Worm (Caenorhabditis elegans) whole organism, mixed stage, embryonic: ENCODE results near the gene T14G12.11.

ENCODE experiments used
- bed-3 ChIP-seq: fragments of 200-800 bp; sonication (Bioruptor generic); optimal IDR thresholded peaks from 3 replicates; lab custom pipeline; 2018; ENCODE audit warnings: mild to moderate bottlenecking, missing genetic modification characterization, moderate library complexity, missing compliant biosample characterization
- blmp-1 ChIP-seq: fragments of 150-350 bp; optimal IDR thresholded peaks from 2 replicates; lab custom pipeline; 2014; ENCODE audit warnings: missing biosample characterization, missing genetic modification characterization
- ceh-39 ChIP-seq: fragments of 150-350 bp; optimal IDR thresholded peaks from 2 replicates; lab custom pipeline; 2014; ENCODE audit warnings: missing biosample characterization, missing genetic modification characterization
- ceh-43 ChIP-seq: fragments of 200-800 bp; sonication (Bioruptor generic); optimal IDR thresholded peaks from 2 replicates; lab custom pipeline; 2018; ENCODE audit warnings: mild to moderate bottlenecking, missing genetic modification characterization, moderate library complexity, missing compliant biosample characterization
- ceh-83 ChIP-seq: fragments of 200-800 bp; sonication (Bioruptor generic); optimal IDR thresholded peaks from 2 replicates; lab custom pipeline; 2018; ENCODE audit warnings: mild to moderate bottlenecking, missing genetic modification characterization, missing compliant biosample characterization
- ces-1 ChIP-seq: fragments of 150-350 bp; optimal IDR thresholded peaks from 2 replicates; lab custom pipeline; 2014; ENCODE audit warnings: missing biosample characterization, missing genetic modification reagents, missing genetic modification characterization
- drap-1 ChIP-seq: fragments of 200-800 bp; sonication (Bioruptor generic); optimal IDR thresholded peaks from 3 replicates; lab custom pipeline; 2018; ENCODE audit warnings: mild to moderate bottlenecking, missing genetic modification characterization, missing compliant biosample characterization
- elt-1 ChIP-seq: sonication (generic microtip); optimal IDR thresholded peaks from 2 replicates; lab custom pipeline; 2017; ENCODE audit warnings: missing genetic modification characterization, mild to moderate bottlenecking, missing compliant biosample characterization, antibody characterized with exemption, moderate library complexity, borderline replicate concordance; ENCODE audit not compliant: insufficient read depth
- flh-1 ChIP-seq: fragments of 200-800 bp; sonication (Bioruptor generic); optimal IDR thresholded peaks from 2 replicates; lab custom pipeline; 2018; ENCODE audit warnings: mild to moderate bottlenecking, missing genetic modification characterization, moderate library complexity, missing compliant biosample characterization
- ham-2 ChIP-seq: fragments of 200-800 bp; sonication (Bioruptor generic); optimal IDR thresholded peaks from 2 replicates; lab custom pipeline; 2018; ENCODE audit warnings: mild to moderate bottlenecking, missing genetic modification characterization, missing compliant biosample characterization
- hlh-1 ChIP-seq: fragments of 150-350 bp; optimal IDR thresholded peaks from 2 replicates; lab custom pipeline; 2014; ENCODE audit warnings: missing biosample characterization, missing genetic modification reagents, missing genetic modification characterization
- mab-5 ChIP-seq: fragments of 150-350 bp; optimal IDR thresholded peaks from 2 replicates; lab custom pipeline; 2014; ENCODE audit warnings: missing biosample characterization, missing genetic modification characterization
- mep-1 ChIP-seq: fragments of 150-350 bp; optimal IDR thresholded peaks from 2 replicates; lab custom pipeline; 2017; ENCODE audit warnings: missing biosample characterization, missing genetic modification reagents, missing genetic modification characterization, inconsistent platforms
- mls-2 ChIP-seq: sonication (generic microtip); optimal IDR thresholded peaks from 2 replicates; lab custom pipeline; 2016; ENCODE audit warnings: mild to moderate bottlenecking, missing genetic modification characterization, moderate library complexity, missing compliant biosample characterization
- nhr-2 ChIP-seq: fragments of 150-350 bp; optimal IDR thresholded peaks from 2 replicates; lab custom pipeline; 2014; ENCODE audit warnings: missing biosample characterization, missing genetic modification characterization
- nhr-237 ChIP-seq: fragments of 150-350 bp; optimal IDR thresholded peaks from 2 replicates; lab custom pipeline; 2014; ENCODE audit warnings: missing biosample characterization, missing genetic modification characterization
- nhr-28 ChIP-seq: fragments of 150-350 bp; optimal IDR thresholded peaks from 2 replicates; lab custom pipeline; 2014; ENCODE audit warnings: missing biosample characterization, missing genetic modification characterization
- pha-4 ChIP-seq: fragments of 150-350 bp; optimal IDR thresholded peaks from 2 replicates; lab custom pipeline; 2018; ENCODE audit warnings: missing biosample characterization, missing genetic modification reagents, missing genetic modification characterization
- sem-2 ChIP-seq: fragments of 200-800 bp; sonication (Bioruptor generic); optimal IDR thresholded peaks from 2 replicates; lab custom pipeline; 2018; ENCODE audit warnings: mild to moderate bottlenecking, missing genetic modification characterization, missing compliant biosample characterization
- sptf-1 ChIP-seq: sonication (generic microtip); optimal IDR thresholded peaks from 2 replicates; lab custom pipeline; 2017; ENCODE audit warnings: mild to moderate bottlenecking, missing genetic modification characterization, moderate library complexity, missing compliant biosample characterization
- unc-120 ChIP-seq: sonication (generic microtip); optimal IDR thresholded peaks from 2 replicates; lab custom pipeline; 2017; ENCODE audit warnings: missing genetic modification characterization, missing compliant biosample characterization; ENCODE audit not compliant: poor library complexity, severe bottlenecking
- unc-62 ChIP-seq: fragments of 150-350 bp; optimal IDR thresholded peaks from 2 replicates; lab custom pipeline; 2014; ENCODE audit warnings: missing biosample characterization, missing genetic modification reagents, missing genetic modification characterization
- zip-8 ChIP-seq: fragments of 150-350 bp; optimal IDR thresholded peaks from 2 replicates; lab custom pipeline; 2014; ENCODE audit warnings: missing biosample characterization, missing genetic modification characterization
- ztf-11 ChIP-seq: fragments of 150-350 bp; optimal IDR thresholded peaks from 2 replicates; lab custom pipeline; 2014; ENCODE audit warnings: missing biosample characterization, missing genetic modification characterization

The T14G12.11 gene

DNA sequence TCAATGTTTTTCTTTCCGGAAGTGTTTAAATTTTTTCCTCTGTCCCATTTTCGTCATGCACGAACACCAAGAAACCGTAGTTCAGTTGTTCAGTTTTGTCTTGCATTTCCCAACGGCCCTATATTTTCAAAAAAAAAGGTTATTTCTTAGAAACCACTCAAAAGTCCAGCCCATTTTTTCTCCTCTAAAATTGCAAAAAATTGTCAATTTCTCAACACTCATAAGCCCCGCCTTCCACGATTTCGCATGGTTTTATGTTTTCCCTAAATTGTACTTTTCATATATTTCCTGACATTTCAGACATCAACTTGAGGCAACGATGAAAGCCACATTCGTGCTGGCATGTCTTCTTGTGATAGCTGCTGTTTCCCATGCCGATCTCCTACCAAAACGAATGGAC lies 35.1 kb downstream of the T14G12.11 start, which contains the start of gene nlp-1:
nlp-1 (plus strand) TSS at position 301 of the 400 bp plus-strand sequence.
- TF ChIP-seq ceh-43 (GFP tag; lab: Kevin White, UChicago) (no peak), nhr-2 (tag; lab: Kevin White, UChicago) (no peak), ztf-11 (tag; lab: Kevin White, UChicago) (no peak), mls-2 (tag; lab: Kevin White, UChicago) (no peak), drap-1 (GFP tag; lab: Kevin White, UChicago) (no peak), ces-1 (GFP tag; lab: Kevin White, UChicago) (no peak), bed-3 (GFP tag; lab: Kevin White, UChicago) (no peak)

DNA sequence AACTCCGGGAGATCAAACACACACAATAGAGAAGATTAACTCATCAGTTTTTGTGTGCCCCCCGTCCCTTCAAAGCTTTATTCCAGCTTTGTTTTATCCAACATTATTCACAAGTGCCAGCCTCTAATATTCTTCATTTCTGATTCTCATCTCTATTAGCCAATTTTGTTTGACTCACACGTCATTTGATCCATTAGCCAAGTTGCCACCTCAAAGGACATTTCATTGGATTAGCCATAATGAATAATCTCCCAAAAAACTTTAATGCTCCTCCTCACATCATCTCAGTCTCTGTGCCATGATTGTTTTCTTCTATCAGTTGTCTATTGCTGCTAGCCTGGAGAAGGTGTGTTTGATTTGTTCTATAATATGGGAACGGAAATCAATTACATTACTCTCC lies 36.9 kb downstream of the T14G12.11 start:
- TF ChIP-seq blmp-1 (tag; lab: Kevin White, UChicago) (no peak), flh-1 (no peak), unc-62 (no peak), mls-2 (tag; lab: Kevin White, UChicago) (no peak), zip-8 (tag; lab: Kevin White, UChicago) (no peak), ceh-39 (no peak), hlh-1 (tag; lab: Kevin White, UChicago) (no peak), mep-1 (tag; lab: Kevin White, UChicago) (no peak), nhr-28 (tag; lab: Kevin White, UChicago) (no peak), elt-1 (tag; lab: Kevin White, UChicago) (no peak), mab-5 (tag; lab: Kevin White, UChicago) (no peak), pha-4 (no peak)

DNA sequence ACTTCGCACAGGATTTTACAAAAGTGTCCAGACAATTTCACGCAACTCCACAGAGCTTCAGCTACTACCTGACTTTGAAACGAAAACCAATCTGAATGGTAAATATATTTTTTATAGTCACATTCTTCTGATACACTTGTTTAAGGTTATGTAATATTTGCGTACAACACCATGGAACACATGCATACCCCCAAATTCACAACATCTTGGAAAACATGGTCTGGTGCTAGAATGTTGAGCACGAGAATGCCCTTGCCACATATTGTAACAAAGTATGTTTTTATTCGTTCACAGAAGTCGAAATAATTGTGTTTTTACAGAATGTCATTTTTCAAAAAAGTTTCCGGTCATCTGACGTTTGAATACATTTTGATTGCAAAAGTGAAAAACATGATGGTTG lies 46.5 kb downstream of the T14G12.11 start:
- TF ChIP-seq elt-1 (tag; lab: Kevin White, UChicago) (no peak), unc-62 (no peak), nhr-237 (tag; lab: Kevin White, UChicago) (no peak), flh-1 (no peak), sem-2 (GFP tag; lab: Kevin White, UChicago) (no peak), ceh-83 (GFP tag; lab: Kevin White, UChicago) (no peak), nhr-2 (tag; lab: Kevin White, UChicago) (no peak)
- TF ChIP-seq, all 35 proteins: peak for 0

DNA sequence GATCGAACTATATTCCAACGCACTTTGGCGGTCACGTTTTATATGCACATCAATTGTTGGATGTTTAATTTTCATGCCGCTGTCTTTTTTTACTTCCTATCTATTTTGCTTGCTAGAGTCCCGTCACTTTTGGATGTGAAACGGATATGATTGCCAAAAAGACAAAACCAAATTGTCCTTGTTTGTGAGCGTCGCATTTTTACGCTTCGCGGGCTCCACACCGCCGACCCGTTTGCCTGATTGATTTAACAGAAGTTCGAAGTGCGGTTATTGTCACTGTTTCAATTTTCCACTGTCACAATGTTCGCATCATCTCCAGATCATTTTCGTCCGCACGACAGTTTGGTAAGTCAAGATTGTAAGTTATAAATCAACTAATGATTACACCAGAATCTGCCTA lies 47.5 kb downstream of the T14G12.11 start, which contains the start of gene C01C4.2:
C01C4.2 (plus strand) TSS at position 301 of the 400 bp plus-strand sequence.
- TF ChIP-seq nhr-237 (tag; lab: Kevin White, UChicago) (no peak), sem-2 (GFP tag; lab: Kevin White, UChicago) (no peak), sptf-1 (tag; lab: Kevin White, UChicago) (no peak), ham-2 (GFP tag; lab: Kevin White, UChicago) (no peak)
- TF ChIP-seq, all 35 proteins: peak for 0

DNA sequence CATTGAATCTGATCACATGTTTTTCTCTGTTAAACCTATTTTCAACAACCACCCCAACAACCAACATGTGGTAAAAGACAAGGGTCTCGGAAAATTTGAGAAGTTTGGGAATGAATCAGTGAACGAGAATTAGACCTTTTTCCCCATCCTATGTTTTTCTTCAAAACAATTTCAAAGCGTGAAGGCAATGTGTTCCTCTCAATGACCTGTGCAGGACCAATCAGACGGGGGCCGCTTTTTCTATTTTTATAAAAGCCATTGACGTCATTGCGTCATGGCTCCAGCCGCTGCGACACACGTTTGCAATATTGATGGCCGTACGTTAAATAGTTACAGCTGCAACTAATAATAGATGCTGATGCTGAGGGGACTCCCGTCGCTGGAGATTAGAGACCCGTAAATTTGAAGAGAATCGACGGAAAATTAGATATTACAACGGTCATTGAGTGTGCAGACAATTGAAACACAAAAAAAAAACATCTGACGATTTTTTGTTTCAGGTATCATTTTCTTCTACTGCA lies 50.7 kb downstream of the T14G12.11 start:
- TF ChIP-seq hlh-1 (tag; lab: Kevin White, UChicago) (peak; percentile 43), unc-120 (tag; lab: Kevin White, UChicago) (no peak)
- TF ChIP-seq, all 35 proteins: peak for 1
